Worm (Caenorhabditis elegans) whole organism, L3 larva: ENCODE measurements around the gene frk-1.

ENCODE experiments used
- ama-1 ChIP-seq: fragments of 150-350 bp; optimal IDR thresholded peaks from 2 replicates; lab custom pipeline; 2018
- egl-27 ChIP-seq: sonication (generic microtip); optimal IDR thresholded peaks from 4 replicates; lab custom pipeline; 2017; ENCODE audit warnings: missing biosample characterization, missing genetic modification reagents, missing genetic modification characterization
- nhr-25 ChIP-seq: sonication (generic microtip); optimal IDR thresholded peaks from 2 replicates; lab custom pipeline; 2017; ENCODE audit warnings: missing biosample characterization, missing genetic modification characterization
- nhr-77 ChIP-seq: fragments of 150-350 bp; optimal IDR thresholded peaks from 2 replicates; lab custom pipeline; 2014; ENCODE audit warnings: missing biosample characterization, missing genetic modification characterization
- ztf-4 ChIP-seq: fragments of 150-350 bp; optimal IDR thresholded peaks from 2 replicates; lab custom pipeline; 2014; ENCODE audit warnings: missing biosample characterization, missing genetic modification characterization

DNA sequence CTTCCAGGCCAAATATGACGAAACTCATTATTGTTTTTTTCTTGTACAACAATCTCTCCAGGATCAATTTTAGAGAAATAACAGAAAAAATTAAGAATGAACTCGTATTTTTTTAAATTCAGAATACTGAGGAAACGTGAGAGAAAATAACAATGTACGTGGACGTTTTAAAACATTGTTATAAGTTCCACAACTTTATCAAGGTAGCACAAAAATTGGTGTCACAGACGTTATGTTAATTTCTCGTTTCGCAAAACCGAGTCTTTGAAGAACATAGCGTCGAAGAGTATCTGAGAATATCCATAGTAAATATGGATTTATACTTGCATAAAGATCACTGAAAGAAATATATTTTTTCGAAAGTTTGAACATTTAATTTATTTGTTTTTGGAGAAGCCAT, 8.1 kb downstream of the frk-1 start, which contains the start of gene T04B2.8:
- no peak for TF ChIP-seq nhr-77 (tag; lab: Kevin White, UChicago)
- no peak for TF ChIP-seq ztf-4 (tag; lab: Kevin White, UChicago)
- TF ChIP-seq egl-27, result no peak
- TF ChIP-seq nhr-25 (tag; lab: Kevin White, UChicago), result no peak
- TF ChIP-seq ama-1, result no peak
